Worm (Caenorhabditis elegans) whole organism, young adult: ENCODE results near the gene EEED8.15.

Source experiments
- B0019.2 ChIP-seq: fragments of 200-800 bp; sonication (Bioruptor generic); conservative IDR thresholded peaks from 2 replicates; pipeline ENCODE4 v1.3.6; 2022; ENCODE audit warnings: missing genetic modification reagents, missing genetic modification characterization, missing compliant biosample characterization
- B0035.1 ChIP-seq: sonication (generic microtip); optimal IDR thresholded peaks from 2 replicates; lab custom pipeline; 2016; ENCODE audit warnings: missing genetic modification characterization, mild to moderate bottlenecking, missing compliant biosample characterization, missing genotype, missing genetic modification reagents
- C17E4.6 ChIP-seq: fragments of 200-800 bp; sonication (Bioruptor generic); IDR thresholded peaks from 2 replicates; pipeline ENCODE4 v1.3.6; 2022; ENCODE audit warnings: missing genetic modification reagents, missing genetic modification characterization, missing compliant biosample characterization
- F33H1.4 ChIP-seq: fragments of 200-800 bp; sonication (Bioruptor generic); IDR thresholded peaks from 2 replicates; pipeline ENCODE4 v1.3.6; 2022; ENCODE audit warnings: missing genetic modification reagents, missing genetic modification characterization, missing compliant biosample characterization
- F57A8.1 ChIP-seq: fragments of 200-800 bp; sonication (Bioruptor generic); optimal IDR thresholded peaks from 2 replicates; lab custom pipeline; 2018; ENCODE audit warnings: mild to moderate bottlenecking, missing genetic modification characterization, moderate library complexity, missing compliant biosample characterization
- K11D2.4 ChIP-seq: fragments of 200-800 bp; sonication (Bioruptor generic); IDR thresholded peaks from 2 replicates; pipeline ENCODE4 v1.3.6; 2022; ENCODE audit warnings: missing genetic modification reagents, missing genetic modification characterization, missing compliant biosample characterization
- T07F8.4 ChIP-seq: sonication (generic microtip); optimal IDR thresholded peaks from 2 replicates; lab custom pipeline; 2016; ENCODE audit warnings: mild to moderate bottlenecking, missing genetic modification characterization, moderate library complexity, missing compliant biosample characterization
- Y53F4B.3 ChIP-seq: fragments of 200-800 bp; sonication (Bioruptor generic); IDR thresholded peaks from 2 replicates; pipeline ENCODE4 v1.3.6; 2022; ENCODE audit warnings: missing genetic modification reagents, missing genetic modification characterization, missing compliant biosample characterization
- Y67H2A.10 ChIP-seq: fragments of 200-800 bp; sonication (Bioruptor generic); conservative IDR thresholded peaks from 2 replicates; pipeline ENCODE4 v1.3.6; 2022; ENCODE audit warnings: missing genetic modification reagents, missing genetic modification characterization, missing compliant biosample characterization
- Y79H2A.3 ChIP-seq: fragments of 200-800 bp; sonication (Bioruptor generic); conservative IDR thresholded peaks from 2 replicates; pipeline ENCODE4 v1.3.6; 2022; ENCODE audit warnings: missing genetic modification reagents, missing genetic modification characterization, missing compliant biosample characterization
- ZK185.1 ChIP-seq: sonication (generic microtip); optimal IDR thresholded peaks from 2 replicates; lab custom pipeline; 2016; ENCODE audit warnings: mild to moderate bottlenecking, missing genetic modification characterization, missing compliant biosample characterization; ENCODE audit not compliant: poor library complexity, severe bottlenecking
- akir-1 ChIP-seq: fragments of 200-800 bp; sonication (Bioruptor generic); optimal IDR thresholded peaks from 2 replicates; lab custom pipeline; 2018; ENCODE audit warnings: mild to moderate bottlenecking, missing genetic modification characterization, moderate library complexity, missing compliant biosample characterization
- ama-1 ChIP-seq, 3 experiments: fragments of 150-350 bp in 1 of 3; sonication (generic microtip) in 2 of 3; optimal IDR thresholded peaks; 2 replicates each; lab custom pipeline; 2014 to 2018; ENCODE audit warnings: missing biosample characterization in 2 of 3, missing genetic modification characterization in 2 of 3, missing genetic modification reagents in 2 of 3
- attf-3 ChIP-seq: fragments of 200-800 bp; sonication (Bioruptor generic); conservative IDR thresholded peaks from 2 replicates; pipeline ENCODE4 v1.3.6; 2022; ENCODE audit warnings: missing genetic modification reagents, missing genetic modification characterization, missing compliant biosample characterization
- attf-6 ChIP-seq: fragments of 200-800 bp; sonication (Bioruptor generic); IDR thresholded peaks from 2 replicates; pipeline ENCODE4 v1.3.6; 2022; ENCODE audit warnings: missing genetic modification reagents, missing genetic modification characterization, missing compliant biosample characterization
- bed-1 ChIP-seq: fragments of 200-800 bp; sonication (Bioruptor generic); IDR thresholded peaks from 2 replicates; pipeline ENCODE4 v1.3.6; 2022; ENCODE audit warnings: missing genetic modification reagents, missing genetic modification characterization, missing compliant biosample characterization
- bed-2 ChIP-seq: fragments of 200-800 bp; sonication (Bioruptor generic); IDR thresholded peaks from 2 replicates; pipeline ENCODE4 v1.3.6; 2022; ENCODE audit warnings: missing genetic modification reagents, missing genetic modification characterization, missing compliant biosample characterization
- ceh-58 ChIP-seq: fragments of 200-800 bp; sonication (Bioruptor generic); IDR thresholded peaks from 2 replicates; pipeline ENCODE4 v1.3.6; 2022; ENCODE audit warnings: missing genetic modification characterization, missing compliant biosample characterization
- ceh-91 ChIP-seq: fragments of 200-800 bp; sonication (Bioruptor generic); IDR thresholded peaks from 2 replicates; pipeline ENCODE4 v1.3.6; 2022; ENCODE audit warnings: missing genetic modification reagents, missing genetic modification characterization, missing compliant biosample characterization
- dox-1 ChIP-seq: fragments of 200-800 bp; sonication (Bioruptor generic); IDR thresholded peaks from 2 replicates; pipeline ENCODE4 v1.3.6; 2022; ENCODE audit warnings: missing genetic modification reagents, missing genetic modification characterization, missing compliant biosample characterization
- dpff-1 ChIP-seq: sonication (generic microtip); optimal IDR thresholded peaks from 2 replicates; lab custom pipeline; 2017; ENCODE audit warnings: mild to moderate bottlenecking, missing genetic modification characterization, missing compliant biosample characterization
- egl-18 ChIP-seq: fragments of 200-800 bp; sonication (Bioruptor generic); IDR thresholded peaks from 2 replicates; pipeline ENCODE4 v1.3.6; 2022; ENCODE audit warnings: missing genetic modification reagents, missing genetic modification characterization, missing compliant biosample characterization
- egrh-3 ChIP-seq: fragments of 200-800 bp; sonication (Bioruptor generic); IDR thresholded peaks from 2 replicates; pipeline ENCODE4 v1.3.6; 2022; ENCODE audit warnings: missing genetic modification reagents, missing genetic modification characterization, missing compliant biosample characterization
- ekl-4 ChIP-seq: fragments of 200-800 bp; sonication (Bioruptor generic); IDR thresholded peaks from 2 replicates; pipeline ENCODE4 v1.3.6; 2022; ENCODE audit warnings: missing genetic modification reagents, missing genetic modification characterization, missing compliant biosample characterization
- ets-4 ChIP-seq: fragments of 200-800 bp; sonication (Bioruptor generic); optimal IDR thresholded peaks from 2 replicates; lab custom pipeline; 2018; ENCODE audit warnings: mild to moderate bottlenecking, missing genetic modification characterization, missing compliant biosample characterization
- hrde-1 ChIP-seq: sonication (generic microtip); optimal IDR thresholded peaks from 2 replicates; lab custom pipeline; 2016; ENCODE audit warnings: missing genetic modification characterization, mild to moderate bottlenecking, missing compliant biosample characterization, moderate library complexity, missing genotype, missing genetic modification reagents, borderline replicate concordance
- lag-1 ChIP-seq: fragments of 200-800 bp; sonication (Bioruptor generic); IDR thresholded peaks from 2 replicates; pipeline ENCODE4 v1.3.6; 2022; ENCODE audit warnings: missing genetic modification reagents, missing genetic modification characterization, missing compliant biosample characterization
- let-526 ChIP-seq: fragments of 200-800 bp; sonication (Bioruptor generic); IDR thresholded peaks from 2 replicates; pipeline ENCODE4 v1.3.6; 2022; ENCODE audit warnings: missing genetic modification reagents, missing genetic modification characterization, missing compliant biosample characterization
- let-607 ChIP-seq, 2 experiments: fragments of 200-800 bp in 1 of 2; sonication (Bioruptor generic) in 1 of 2; sonication (generic microtip) in 1 of 2; optimal IDR thresholded peaks; 2 replicates each; lab custom pipeline; 2016 to 2018; ENCODE audit warnings: mild to moderate bottlenecking in 2 of 2, missing compliant biosample characterization in 2 of 2, missing genetic modification characterization in 2 of 2, moderate library complexity in 2 of 2, missing genotype in 1 of 2
- lin-40 ChIP-seq: sonication (generic microtip); optimal IDR thresholded peaks from 2 replicates; lab custom pipeline; 2016; ENCODE audit warnings: missing genetic modification characterization, mild to moderate bottlenecking, missing compliant biosample characterization, missing genotype, missing genetic modification reagents
- lin-54 ChIP-seq: fragments of 200-800 bp; sonication (Bioruptor generic); optimal IDR thresholded peaks from 2 replicates; lab custom pipeline; 2018; ENCODE audit warnings: mild to moderate bottlenecking, missing genetic modification characterization, missing compliant biosample characterization
- madf-6 ChIP-seq: fragments of 200-800 bp; sonication (Bioruptor generic); IDR thresholded peaks from 2 replicates; pipeline ENCODE4 v1.3.6; 2022; ENCODE audit warnings: missing genetic modification reagents, missing genetic modification characterization, missing compliant biosample characterization
- mel-28 ChIP-seq: sonication (generic microtip); optimal IDR thresholded peaks from 2 replicates; lab custom pipeline; 2016; ENCODE audit warnings: borderline replicate concordance, mild to moderate bottlenecking, missing genetic modification characterization, missing compliant biosample characterization
- nfya-2 ChIP-seq: fragments of 200-800 bp; sonication (Bioruptor generic); IDR thresholded peaks from 2 replicates; pipeline ENCODE4 v1.3.6; 2022; ENCODE audit warnings: missing genetic modification reagents, missing genetic modification characterization, missing compliant biosample characterization
- nhr-120 ChIP-seq: fragments of 200-800 bp; sonication (Bioruptor generic); IDR thresholded peaks from 2 replicates; pipeline ENCODE4 v1.3.6; 2022; ENCODE audit warnings: missing genetic modification characterization, missing compliant biosample characterization
- nhr-80 ChIP-seq: sonication (generic microtip); optimal IDR thresholded peaks from 2 replicates; lab custom pipeline; 2016; ENCODE audit warnings: missing genetic modification characterization, missing compliant biosample characterization
- nhr-90 ChIP-seq: sonication (generic microtip); optimal IDR thresholded peaks from 2 replicates; lab custom pipeline; 2016; ENCODE audit warnings: missing genotype, mild to moderate bottlenecking, missing genetic modification characterization, missing compliant biosample characterization
- pha-4 ChIP-seq: fragments of 150-350 bp; sonication (generic microtip); optimal IDR thresholded peaks from 2 replicates; lab custom pipeline; 2014; ENCODE audit warnings: missing biosample characterization, missing genetic modification reagents, missing genetic modification characterization
- repo-1 ChIP-seq: sonication (generic microtip); optimal IDR thresholded peaks from 2 replicates; lab custom pipeline; 2017; ENCODE audit warnings: mild to moderate bottlenecking, missing genetic modification characterization, missing compliant biosample characterization
- snpc-1.3 ChIP-seq: sonication (generic microtip); optimal IDR thresholded peaks from 2 replicates; lab custom pipeline; 2017; ENCODE audit warnings: missing genetic modification characterization, mild to moderate bottlenecking, missing compliant biosample characterization, antibody characterized with exemption, moderate library complexity, missing genotype, missing genetic modification reagents; ENCODE audit not compliant: insufficient read depth
- snpc-3.4 ChIP-seq: sonication (generic microtip); optimal IDR thresholded peaks from 2 replicates; lab custom pipeline; 2017; ENCODE audit warnings: missing genetic modification characterization, mild to moderate bottlenecking, missing compliant biosample characterization, antibody characterized with exemption, moderate library complexity, missing genotype, missing genetic modification reagents
- snpc-4 ChIP-seq, 5 experiments: fragments of 150-350 bp in 1 of 5; sonication (generic microtip) in 4 of 5; optimal IDR thresholded peaks; 2 replicates each; lab custom pipeline; 2014 to 2018; ENCODE audit warnings: missing genetic modification characterization in 5 of 5, missing biosample characterization in 3 of 5, antibody characterized with exemption in 2 of 5, mild to moderate bottlenecking in 2 of 5, missing compliant biosample characterization in 2 of 5, missing genotype in 2 of 5, moderate library complexity in 2 of 5, missing genetic modification reagents in 1 of 5
- somi-1 ChIP-seq: fragments of 200-800 bp; sonication (Bioruptor generic); optimal IDR thresholded peaks from 2 replicates; lab custom pipeline; 2018; ENCODE audit warnings: mild to moderate bottlenecking, missing genetic modification characterization, missing compliant biosample characterization
- tbx-9 ChIP-seq: sonication (generic microtip); optimal IDR thresholded peaks from 2 replicates; lab custom pipeline; 2016; ENCODE audit warnings: borderline replicate concordance, missing genetic modification characterization, inconsistent platforms, missing compliant biosample characterization
- tlf-1 ChIP-seq: fragments of 200-800 bp; sonication (Bioruptor generic); optimal IDR thresholded peaks from 2 replicates; lab custom pipeline; 2018; ENCODE audit warnings: mild to moderate bottlenecking, missing genetic modification characterization, missing compliant biosample characterization
- ztf-18 ChIP-seq: sonication (generic microtip); optimal IDR thresholded peaks from 2 replicates; lab custom pipeline; 2016; ENCODE audit warnings: missing genotype, mild to moderate bottlenecking, missing genetic modification characterization, missing compliant biosample characterization

Gene EEED8.15

DNA sequence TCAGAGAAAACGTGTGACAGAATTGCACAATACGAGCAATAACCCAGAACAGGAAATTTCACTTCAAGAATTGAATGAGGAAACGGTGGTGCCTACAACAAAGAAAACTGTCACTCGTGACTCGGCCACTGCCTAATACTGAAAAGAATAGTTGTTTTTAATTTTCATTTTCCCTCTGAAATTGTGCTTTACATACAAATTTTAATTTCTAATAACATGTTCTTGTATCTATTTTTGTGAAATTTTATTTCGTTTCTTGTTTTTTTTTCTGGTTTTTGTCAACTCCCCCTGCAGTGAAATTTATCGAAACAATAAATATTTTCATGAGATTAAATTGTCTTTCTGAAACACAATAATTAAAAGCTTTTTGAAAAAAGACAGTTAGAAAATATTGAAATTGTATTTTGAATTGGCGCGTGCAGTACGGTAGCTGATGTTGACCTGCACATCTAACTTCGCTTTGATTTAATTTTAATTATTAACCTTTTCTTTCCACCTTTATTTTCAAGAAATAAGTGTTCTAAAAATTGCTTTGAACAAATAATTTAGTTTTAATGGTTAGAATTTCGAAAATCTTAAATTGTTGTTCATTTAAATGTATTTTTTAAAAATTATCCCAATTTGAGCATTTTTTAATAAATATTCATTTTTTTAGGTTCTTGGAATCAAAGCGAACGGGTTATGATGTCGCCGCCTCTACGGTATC is 36.8 kb downstream of the EEED8.15 start, which contains the start of gene daz-1 (continued):
- TF ChIP-seq tlf-1 (GFP tag; lab: Kevin White, UChicago) (peak; percentile 13), somi-1 (no peak), hrde-1 (no peak), bed-2 (GFP tag; lab: Robert Waterston, UW) (no peak), snpc-1.3 (tag; lab: Kevin White, UChicago) (peak; percentile 76), attf-6 (GFP tag; lab: Robert Waterston, UW) (no peak), ets-4 (no peak), snpc-3.4 (tag; lab: Kevin White, UChicago) (peak; percentile 41), ceh-91 (GFP tag; lab: Robert Waterston, UW) (no peak), nfya-2 (no peak), snpc-4 (GFP tag; optimal IDR thresholded peaks at IDR 0.05; lab: Kevin White, UChicago) (no peak), snpc-4 (tag; optimal IDR thresholded peaks at IDR 0.05; lab: Kevin White, UChicago) (no peak), tbx-9 (tag; lab: Kevin White, UChicago) (no peak), let-607 (tag; optimal IDR thresholded peaks at IDR 0.05; lab: Kevin White, UChicago) (no peak), T07F8.4 (tag; lab: Kevin White, UChicago) (no peak), ztf-18 (tag; lab: Kevin White, UChicago) (no peak), dox-1 (GFP tag; lab: Robert Waterston, UW) (no peak), dpff-1 (tag; lab: Kevin White, UChicago) (no peak), lag-1 (GFP tag; lab: Robert Waterston, UW) (no peak), madf-6 (GFP tag; lab: Robert Waterston, UW) (peak; percentile 87), egl-18 (GFP tag; lab: Robert Waterston, UW) (no peak), ekl-4 (GFP tag; lab: Robert Waterston, UW) (no peak), nhr-120 (GFP tag; lab: Robert Waterston, UW) (no peak), Y79H2A.3 (no peak), C17E4.6 (GFP tag; lab: Robert Waterston, UW) (no peak), B0019.2 (GFP tag; lab: Robert Waterston, UW) (no peak), ZK185.1 (no peak), mel-28 (tag; lab: Kevin White, UChicago) (no peak), Y67H2A.10 (GFP tag; lab: Robert Waterston, UW) (no peak), attf-3 (no peak), ceh-58 (no peak), akir-1 (no peak), K11D2.4 (no peak), B0035.1 (tag; lab: Kevin White, UChicago) (no peak), F33H1.4 (peak; percentile 70), let-526 (GFP tag; lab: Robert Waterston, UW) (no peak), nhr-90 (tag; lab: Kevin White, UChicago) (no peak), pha-4 (tag; lab: Kevin White, UChicago) (no peak), nhr-80 (tag; lab: Kevin White, UChicago) (no peak), lin-54 (GFP tag; lab: Kevin White, UChicago) (peak; percentile 93), lin-40 (tag; lab: Kevin White, UChicago) (no peak), F57A8.1 (no peak), Y53F4B.3 (GFP tag; lab: Robert Waterston, UW) (no peak), repo-1 (tag; lab: Kevin White, UChicago) (no peak), ama-1 (optimal IDR thresholded peaks at IDR 0.05; lab: Kevin White, UChicago) (no peak), ama-1 (GFP tag; optimal IDR thresholded peaks at IDR 0.05; lab: Kevin White, UChicago) (no peak), egrh-3 (GFP tag; lab: Robert Waterston, UW) (no peak), bed-1 (GFP tag; lab: Robert Waterston, UW) (no peak)
